Worm (Caenorhabditis elegans): ENCODE measurements around the gene F48G7.10.

- no peak for TF ChIP-seq ZK546.5 (tag; optimal IDR thresholded peaks at IDR 0.05)
- no peak for TF ChIP-seq R02D3.7 (tag; optimal IDR thresholded peaks at IDR 0.05)
These were observed 34.5 kb downstream of the F48G7.10 start, which contains the start of gene nhr-251 for ce11 chrV:600231-600630.
